Worm (Caenorhabditis elegans) whole organism, dauer: ENCODE results near the gene cdc-37.
"Not testable (repeated sequence)": the region's sequence is repeated elsewhere in the genome, so short reads cannot be mapped to it uniquely, and the experiment has no call there.

ENCODE experiments used
- unc-62 ChIP-seq: sonication (generic microtip); optimal IDR thresholded peaks from 2 replicates; lab custom pipeline; 2017; ENCODE audit warnings: missing biosample characterization, missing genetic modification reagents, missing genetic modification characterization

Gene cdc-37

ce11 chrII:536775-537174 lies 43.6 kb downstream of the cdc-37 start, which contains the start of gene T27A1.2:
Gene T27A1.2 (minus strand): TSS chrII:536875.
- TF ChIP-seq unc-62 (GFP tag; lab: Kevin White, UChicago), result no peak

ce11 chrII:535226-535625 lies 45.2 kb downstream of the cdc-37 start, which contains the start of gene T27A1.3:
Gene T27A1.3 (plus strand): TSS chrII:535526.
- not testable (repeated sequence) for TF ChIP-seq unc-62 (GFP tag; lab: Kevin White, UChicago)
